Worm (Caenorhabditis elegans) whole organism, L1 larva: ENCODE data around the gene F38E11.9.

Experiments
- blmp-1 ChIP-seq: fragments of 150-350 bp; optimal IDR thresholded peaks from 2 replicates; lab custom pipeline; 2014; ENCODE audit warnings: missing biosample characterization, missing genetic modification characterization
- ceh-63 ChIP-seq: fragments of 200-800 bp; sonication (Bioruptor generic); optimal IDR thresholded peaks from 2 replicates; lab custom pipeline; 2018; ENCODE audit warnings: mild to moderate bottlenecking, missing genetic modification characterization, missing compliant biosample characterization
- ceh-8 ChIP-seq: fragments of 200-800 bp; sonication (Bioruptor generic); optimal IDR thresholded peaks from 2 replicates; lab custom pipeline; 2018; ENCODE audit warnings: mild to moderate bottlenecking, missing genetic modification characterization, moderate library complexity, missing compliant biosample characterization
- ceh-88 ChIP-seq: fragments of 200-800 bp; sonication (Bioruptor generic); IDR thresholded peaks from 2 replicates; pipeline ENCODE4 v1.3.6; 2022; ENCODE audit warnings: missing genetic modification characterization, missing compliant biosample characterization
- ceh-90 ChIP-seq: sonication (generic microtip); optimal IDR thresholded peaks from 2 replicates; lab custom pipeline; 2016; ENCODE audit warnings: missing genetic modification characterization, missing compliant biosample characterization
- ces-1 ChIP-seq: fragments of 150-350 bp; optimal IDR thresholded peaks from 2 replicates; lab custom pipeline; 2014; ENCODE audit warnings: missing biosample characterization, missing genetic modification reagents, missing genetic modification characterization
- dpl-1 ChIP-seq, 3 experiments: fragments of 150-350 bp in 2 of 3; sonication (generic microtip) in 1 of 3; optimal IDR thresholded peaks; 2 replicates each; lab custom pipeline; 2014 to 2017; ENCODE audit warnings: missing biosample characterization in 3 of 3, missing genetic modification characterization in 3 of 3, missing genetic modification reagents in 3 of 3
- dsc-1 ChIP-seq: sonication (generic microtip); optimal IDR thresholded peaks from 2 replicates; lab custom pipeline; 2016; ENCODE audit warnings: mild to moderate bottlenecking, missing genetic modification characterization, missing compliant biosample characterization
- efl-1 ChIP-seq, 4 experiments: fragments of 150-350 bp; optimal IDR thresholded peaks in 3 of 4; peaks in 1 of 4; 1 replicate in 1 of 4; 2 replicates in 3 of 4; lab custom pipeline; 2014; ENCODE audit warnings: missing biosample characterization in 2 of 4, missing genetic modification characterization in 2 of 4, missing genetic modification reagents in 2 of 4
- efl-3 ChIP-seq: fragments of 200-800 bp; sonication (Bioruptor generic); optimal IDR thresholded peaks from 2 replicates; lab custom pipeline; 2018; ENCODE audit warnings: mild to moderate bottlenecking, missing genetic modification characterization, missing compliant biosample characterization
- egl-13 ChIP-seq: sonication (generic microtip); optimal IDR thresholded peaks from 2 replicates; lab custom pipeline; 2016; ENCODE audit warnings: missing genotype, missing genetic modification reagents, missing genetic modification characterization, missing compliant biosample characterization
- elt-2 ChIP-seq: sonication (generic microtip); optimal IDR thresholded peaks from 2 replicates; lab custom pipeline; 2016; ENCODE audit warnings: missing genetic modification characterization, mild to moderate bottlenecking, inconsistent platforms, missing compliant biosample characterization, missing genetic modification reagents
- elt-3 ChIP-seq, 6 experiments: fragments of 150-350 bp in 1 of 6; sonication (generic microtip); optimal IDR thresholded peaks; 2 replicates each; lab custom pipeline; 2017 to 2018; ENCODE audit warnings: missing biosample characterization in 6 of 6, missing genetic modification characterization in 6 of 6, inconsistent platforms in 1 of 6
- fkh-8 ChIP-seq: sonication (generic microtip); optimal IDR thresholded peaks from 2 replicates; lab custom pipeline; 2016; ENCODE audit warnings: mild to moderate bottlenecking, missing genetic modification characterization, missing compliant biosample characterization
- fos-1 ChIP-seq: fragments of 150-350 bp; optimal IDR thresholded peaks from 2 replicates; lab custom pipeline; 2014; ENCODE audit warnings: missing biosample characterization, missing genetic modification characterization
- hlh-17 ChIP-seq: fragments of 200-800 bp; sonication (Bioruptor generic); optimal IDR thresholded peaks from 2 replicates; lab custom pipeline; 2018; ENCODE audit warnings: missing genetic modification characterization, mild to moderate bottlenecking, missing compliant biosample characterization, moderate library complexity, borderline replicate concordance
- irx-1 ChIP-seq: sonication (generic microtip); optimal IDR thresholded peaks from 2 replicates; lab custom pipeline; 2016; ENCODE audit warnings: missing genetic modification characterization, missing compliant biosample characterization
- lin-13 ChIP-seq: fragments of 150-350 bp; optimal IDR thresholded peaks from 2 replicates; lab custom pipeline; 2014; ENCODE audit warnings: missing biosample characterization, missing genetic modification reagents, missing genetic modification characterization
- lin-14 ChIP-seq: fragments of 200-800 bp; sonication (Bioruptor generic); optimal IDR thresholded peaks from 2 replicates; lab custom pipeline; 2018; ENCODE audit warnings: mild to moderate bottlenecking, missing genetic modification characterization, moderate library complexity, missing compliant biosample characterization
- lin-35 ChIP-seq, 2 experiments: fragments of 150-350 bp; optimal IDR thresholded peaks; 2 replicates each; lab custom pipeline; 2014; ENCODE audit warnings: missing biosample characterization in 2 of 2, missing genetic modification characterization in 2 of 2, missing genetic modification reagents in 2 of 2
- lin-39 ChIP-seq: fragments of 150-350 bp; optimal IDR thresholded peaks from 2 replicates; lab custom pipeline; 2014; ENCODE audit warnings: missing biosample characterization, missing genetic modification reagents, missing genetic modification characterization
- lir-3 ChIP-seq: sonication (generic microtip); optimal IDR thresholded peaks from 2 replicates; lab custom pipeline; 2016; ENCODE audit warnings: mild to moderate bottlenecking, missing genetic modification characterization, moderate library complexity, missing compliant biosample characterization; ENCODE audit not compliant: poor library complexity
- lsy-2 ChIP-seq, 2 experiments: fragments of 150-350 bp; optimal IDR thresholded peaks; 2 replicates each; lab custom pipeline; 2014; ENCODE audit warnings: missing biosample characterization in 2 of 2, missing genetic modification characterization in 2 of 2
- mdl-1 ChIP-seq, 2 experiments: fragments of 150-350 bp; optimal IDR thresholded peaks; 2 replicates each; lab custom pipeline; 2014 to 2017; ENCODE audit warnings: missing biosample characterization in 2 of 2, missing genetic modification characterization in 2 of 2, inconsistent platforms in 1 of 2
- mef-2 ChIP-seq: fragments of 150-350 bp; optimal IDR thresholded peaks from 2 replicates; lab custom pipeline; 2014; ENCODE audit warnings: missing biosample characterization, missing genetic modification characterization
- mep-1 ChIP-seq: fragments of 150-350 bp; optimal IDR thresholded peaks from 2 replicates; lab custom pipeline; 2014; ENCODE audit warnings: missing biosample characterization, missing genetic modification characterization
- nhr-11 ChIP-seq: fragments of 150-350 bp; optimal IDR thresholded peaks from 2 replicates; lab custom pipeline; 2014; ENCODE audit warnings: missing biosample characterization, missing genetic modification characterization
- nhr-19 ChIP-seq: fragments of 200-800 bp; sonication (Bioruptor generic); conservative IDR thresholded peaks from 2 replicates; pipeline ENCODE4 v1.3.6; 2022; ENCODE audit warnings: missing genetic modification characterization, missing compliant biosample characterization
- nhr-20 ChIP-seq: sonication (generic microtip); optimal IDR thresholded peaks from 2 replicates; lab custom pipeline; 2016; ENCODE audit warnings: mild to moderate bottlenecking, missing genetic modification characterization, missing compliant biosample characterization
- nhr-47 ChIP-seq: sonication (generic microtip); optimal IDR thresholded peaks from 2 replicates; lab custom pipeline; 2016; ENCODE audit warnings: mild to moderate bottlenecking, missing genetic modification characterization, moderate library complexity, missing compliant biosample characterization
- nhr-71 ChIP-seq: sonication (generic microtip); optimal IDR thresholded peaks from 2 replicates; lab custom pipeline; 2016; ENCODE audit warnings: mild to moderate bottlenecking, missing genetic modification characterization, moderate library complexity, missing compliant biosample characterization
- nhr-76 ChIP-seq: sonication (generic microtip); optimal IDR thresholded peaks from 2 replicates; lab custom pipeline; 2017; ENCODE audit warnings: missing biosample characterization, missing genetic modification characterization
- nhr-77 ChIP-seq: fragments of 150-350 bp; optimal IDR thresholded peaks from 2 replicates; lab custom pipeline; 2014; ENCODE audit warnings: missing biosample characterization, missing genetic modification characterization
- nhr-85 ChIP-seq: sonication (generic microtip); peaks from one replicate; lab custom pipeline; 2016; ENCODE audit warnings: missing genetic modification characterization, inconsistent platforms, missing compliant biosample characterization
- pag-3 ChIP-seq: sonication (generic microtip); optimal IDR thresholded peaks from 2 replicates; lab custom pipeline; 2017; ENCODE audit warnings: missing genetic modification characterization, mild to moderate bottlenecking, missing compliant biosample characterization, antibody characterized with exemption, borderline replicate concordance; ENCODE audit not compliant: insufficient read depth
- pax-3 ChIP-seq: fragments of 200-800 bp; sonication (Bioruptor generic); optimal IDR thresholded peaks from 2 replicates; lab custom pipeline; 2018; ENCODE audit warnings: mild to moderate bottlenecking, missing genetic modification characterization, moderate library complexity, missing compliant biosample characterization
- rnt-1 ChIP-seq: sonication (generic microtip); optimal IDR thresholded peaks from 2 replicates; lab custom pipeline; 2016; ENCODE audit warnings: mild to moderate bottlenecking, missing genetic modification characterization, moderate library complexity, missing compliant biosample characterization
- skn-1 ChIP-seq: fragments of 150-350 bp; optimal IDR thresholded peaks from 2 replicates; lab custom pipeline; 2014; ENCODE audit warnings: missing biosample characterization, missing genetic modification characterization
- snpc-4 ChIP-seq: fragments of 150-350 bp; optimal IDR thresholded peaks from 2 replicates; lab custom pipeline; 2014; ENCODE audit warnings: missing biosample characterization, missing genetic modification characterization
- snu-23 ChIP-seq: sonication (generic microtip); optimal IDR thresholded peaks from 2 replicates; lab custom pipeline; 2016; ENCODE audit warnings: missing genetic modification characterization, missing compliant biosample characterization
- sox-4 ChIP-seq: sonication (generic microtip); optimal IDR thresholded peaks from 2 replicates; lab custom pipeline; 2016; ENCODE audit warnings: missing genetic modification characterization, missing compliant biosample characterization
- sup-37 ChIP-seq: fragments of 200-800 bp; sonication (Bioruptor generic); optimal IDR thresholded peaks from 2 replicates; lab custom pipeline; 2018; ENCODE audit warnings: mild to moderate bottlenecking, missing genetic modification characterization, missing compliant biosample characterization
- unc-130 ChIP-seq: fragments of 150-350 bp; optimal IDR thresholded peaks from 2 replicates; lab custom pipeline; 2017; ENCODE audit warnings: missing biosample characterization, missing genetic modification characterization, inconsistent platforms
- unc-86 ChIP-seq: sonication (generic microtip); optimal IDR thresholded peaks from 2 replicates; lab custom pipeline; 2016; ENCODE audit warnings: missing genetic modification characterization, missing compliant biosample characterization
- vab-15 ChIP-seq: sonication (generic microtip); optimal IDR thresholded peaks from 2 replicates; lab custom pipeline; 2017; ENCODE audit warnings: missing genotype, mild to moderate bottlenecking, missing genetic modification characterization, missing compliant biosample characterization
- xbp-1 ChIP-seq: sonication (generic microtip); optimal IDR thresholded peaks from 2 replicates; lab custom pipeline; 2016; ENCODE audit warnings: missing genetic modification characterization, missing compliant biosample characterization

Gene F38E11.9

ce11 chrIV:9480936-9481335 lies 37.1 kb upstream of the F38E11.9 start, which contains the start of gene cng-3:
Gene cng-3, minus strand, starts transcription at chrIV:9481037.
- TF ChIP-seq pax-3 (tag; lab: Kevin White, UChicago) (peak; percentile 18), efl-3 (GFP tag; lab: Kevin White, UChicago) (no peak), unc-130 (no peak), fkh-8 (tag; lab: Kevin White, UChicago) (peak; percentile 15), dsc-1 (tag; lab: Kevin White, UChicago) (peak; percentile 93)

- TF ChIP-seq lin-39 = no peak
- no peak for TF ChIP-seq mef-2 (tag; lab: Kevin White, UChicago)
- no peak for TF ChIP-seq nhr-76 (tag; lab: Kevin White, UChicago)
- peak in 3 of 6 experiments; percentile 3 to 43 (median 23) for TF ChIP-seq elt-3 (tag; optimal IDR thresholded peaks at IDR 0.05; lab: Kevin White, UChicago)
- no peak for TF ChIP-seq ces-1 (GFP tag; lab: Kevin White, UChicago)
- no peak for TF ChIP-seq efl-3 (GFP tag; lab: Kevin White, UChicago)
- TF ChIP-seq lir-3 (tag; lab: Kevin White, UChicago) = peak; percentile 16
- TF ChIP-seq hlh-17 (GFP tag; lab: Kevin White, UChicago) = no peak
- TF ChIP-seq pax-3 (tag; lab: Kevin White, UChicago) = no peak
- TF ChIP-seq ceh-90 (tag; lab: Kevin White, UChicago) = no peak
- no peak for TF ChIP-seq unc-86 (tag; lab: Kevin White, UChicago)
- TF ChIP-seq lin-14 (GFP tag; lab: Kevin White, UChicago) = peak; percentile 73
- peak; percentile 64 for TF ChIP-seq pag-3 (tag; lab: Kevin White, UChicago)
- TF ChIP-seq egl-13 (tag; lab: Kevin White, UChicago) = peak; percentile 18
- TF ChIP-seq ceh-63 (GFP tag; lab: Kevin White, UChicago) = no peak
- TF ChIP-seq dpl-1 (GFP tag; optimal IDR thresholded peaks at IDR 0.05; lab: Kevin White, UChicago) = peak in 1 of 3 experiments; percentile 29
- TF ChIP-seq nhr-47 (tag; lab: Kevin White, UChicago) = peak; percentile 65
- TF ChIP-seq sox-4 (tag; lab: Kevin White, UChicago) = peak; percentile 40
- no peak for TF ChIP-seq lin-35 (GFP tag; optimal IDR thresholded peaks at IDR 0.05; lab: Kevin White, UChicago)
- TF ChIP-seq irx-1 = peak; percentile 43
- no peak for TF ChIP-seq skn-1
- peak; percentile 89 for TF ChIP-seq nhr-85 (tag; lab: Kevin White, UChicago)
- no peak for TF ChIP-seq vab-15 (tag; lab: Kevin White, UChicago)
- peak; percentile 44 for TF ChIP-seq xbp-1 (tag; lab: Kevin White, UChicago)
- TF ChIP-seq efl-1 (optimal IDR thresholded peaks at IDR 0.05; lab: Kevin White, UChicago) = peak; percentile 22 to 43
- peak in 1 of 2 experiments; percentile 93 for TF ChIP-seq efl-1 (GFP tag; optimal IDR thresholded peaks at IDR 0.05 in 1 of 2; lab: Kevin White, UChicago)
- peak; percentile 57 for TF ChIP-seq snpc-4 (tag; lab: Kevin White, UChicago)
- no peak for TF ChIP-seq nhr-77 (tag; lab: Kevin White, UChicago)
- TF ChIP-seq ceh-88 (GFP tag; lab: Robert Waterston, UW) = no peak
- TF ChIP-seq nhr-11 = no peak
- peak; percentile 27 for TF ChIP-seq dsc-1 (tag; lab: Kevin White, UChicago)
- TF ChIP-seq snu-23 (GFP tag; lab: Kevin White, UChicago) = peak; percentile 56
- TF ChIP-seq blmp-1 (tag; lab: Kevin White, UChicago) = peak; percentile 89
- TF ChIP-seq nhr-20 = peak; percentile 24
- TF ChIP-seq lin-13 (GFP tag; lab: Kevin White, UChicago) = no peak
- TF ChIP-seq elt-2 (tag; lab: Kevin White, UChicago) = peak; percentile 14
- TF ChIP-seq rnt-1 = peak; percentile 44
- no peak for TF ChIP-seq ceh-8
- TF ChIP-seq mep-1 (tag; lab: Kevin White, UChicago) = peak; percentile 67
- peak; percentile 9 for TF ChIP-seq fkh-8 (tag; lab: Kevin White, UChicago)
- no peak for TF ChIP-seq fos-1 (tag; lab: Kevin White, UChicago)
- TF ChIP-seq mdl-1 (tag; optimal IDR thresholded peaks at IDR 0.05; lab: Kevin White, UChicago) = peak in 1 of 2 experiments; percentile 45
- TF ChIP-seq nhr-71 (tag; lab: Kevin White, UChicago) = peak; percentile 57
- peak; percentile 53 for TF ChIP-seq nhr-19 (GFP tag; lab: Robert Waterston, UW)
- peak in 1 of 2 experiments; percentile 40 for TF ChIP-seq lsy-2 (tag; optimal IDR thresholded peaks at IDR 0.05; lab: Kevin White, UChicago)
- TF ChIP-seq sup-37 (GFP tag; lab: Kevin White, UChicago) = no peak
These were observed 33.5 kb upstream of the F38E11.9 start, which contains the start of gene wrt-3 for ce11 chrIV:9477135-9477928. Gene wrt-3, minus strand, starts transcription at chrIV:9477456.
